Comparison of ENCODE assay signal across 3 worm cellular contexts in genomic region chrX:16381115-16381514, ce11.
TF ChIP-seq lines count a peak whose summit lies in the region.

No protein-coding gene starts in this region.

TF ChIP-seq in whole organism, L4 larva, 104 proteins besides CTCF, POLR2A, EP300 and RAD21:
- TF ChIP-seq set-16 (GFP tag; IDR thresholded peaks at IDR 0.05; lab: Robert Waterston, UW): peak; percentile 75
- TF ChIP-seq fos-1 (tag; optimal IDR thresholded peaks at IDR 0.05; lab: Kevin White, UChicago): no peak

TF ChIP-seq in whole organism, midembryonic, 9 proteins besides CTCF, POLR2A, EP300 and RAD21:
- TF ChIP-seq flt-1 (GFP tag; IDR thresholded peaks at IDR 0.05; lab: Robert Waterston, UW) (no peak), tab-1 (GFP tag; IDR thresholded peaks at IDR 0.05; lab: Robert Waterston, UW) (0 out of 2 replicates have a peak, but pooled peaks have one; percentile 35), T22C8.4 (GFP tag; IDR thresholded peaks at IDR 0.05; lab: Robert Waterston, UW) (no peak)

TF ChIP-seq in whole organism, young adult, 124 proteins besides CTCF, POLR2A, EP300 and RAD21:
- TF ChIP-seq ceh-79 (tag; optimal IDR thresholded peaks at IDR 0.05; lab: Kevin White, UChicago) (no peak), cebp-2 (GFP tag; IDR thresholded peaks at IDR 0.05; lab: Robert Waterston, UW) (0 out of 2 replicates have a peak, but pooled peaks have one; percentile 34), zfh-2 (GFP tag; conservative IDR thresholded peaks at IDR 0.05; lab: Robert Waterston, UW) (peak; percentile 62; the same call in 1 of the 2 replicates)
